Worm (Caenorhabditis elegans): ENCODE measurements around the gene dot-1.2.

- TF ChIP-seq pha-4 (tag; optimal IDR thresholded peaks at IDR 0.05) (no peak), nhr-12 (tag; optimal IDR thresholded peaks at IDR 0.05) (no peak), lsy-2 (tag; optimal IDR thresholded peaks at IDR 0.05) (no peak), nhr-76 (tag; optimal IDR thresholded peaks at IDR 0.05) (no peak), unc-62 (GFP tag; optimal IDR thresholded peaks at IDR 0.05) (no peak), ceh-43 (GFP tag; optimal IDR thresholded peaks at IDR 0.05) (no peak), snpc-4 (tag; optimal IDR thresholded peaks at IDR 0.05) (no peak), ceh-83 (GFP tag; optimal IDR thresholded peaks at IDR 0.05) (no peak), nhr-28 (tag; optimal IDR thresholded peaks at IDR 0.05) (no peak), elt-1 (tag; optimal IDR thresholded peaks at IDR 0.05; ENCODE audit: borderline replicate concordance, insufficient read depth) (no peak)
These were observed 40.9 kb upstream of the dot-1.2 start, which contains the start of gene Y62H9A.15 for ce11 chrX:11910046-11910445.

Data from whole organism, mixed stage, embryonic.